Fruit fly (Drosophila melanogaster) whole organism, prepupa: ENCODE data around the gene Sema1a.

Experiments used
- CG16779 ChIP-seq: fragments of 200-800 bp; sonication (Bioruptor generic); optimal IDR thresholded peaks from 3 replicates; lab custom pipeline; 2017; ENCODE audit warnings: missing biosample characterization, mild to moderate bottlenecking, missing genetic modification characterization
- CG31627 ChIP-seq: fragments of 200-800 bp; sonication (Bioruptor generic); optimal IDR thresholded peaks from 3 replicates; lab custom pipeline; 2016; ENCODE audit warnings: missing biosample characterization, missing genetic modification characterization
- Ets21C ChIP-seq: fragments of 200-800 bp; sonication (Bioruptor generic); optimal IDR thresholded peaks from 3 replicates; lab custom pipeline; 2016; ENCODE audit warnings: missing biosample characterization, missing genetic modification characterization

DNA sequence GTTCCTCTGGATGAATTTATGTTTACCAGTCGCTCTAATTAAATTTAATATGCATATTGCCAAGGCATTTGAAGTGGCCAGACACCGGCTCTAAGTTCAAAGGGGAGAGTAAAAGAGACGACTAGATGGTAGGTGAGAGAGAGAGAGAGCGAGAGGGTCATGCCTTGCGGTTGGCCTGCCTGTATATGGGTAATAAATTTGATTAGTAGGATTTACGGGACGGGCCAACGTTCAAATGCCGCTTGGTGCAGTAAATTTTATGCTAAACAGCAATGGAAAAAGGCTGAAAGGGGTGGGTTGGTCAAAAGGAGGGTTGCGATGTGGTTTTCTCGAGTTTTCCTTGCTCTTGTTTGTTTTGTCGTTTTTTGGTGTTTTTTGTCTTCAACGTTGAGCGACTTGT is 46.0 kb downstream of the Sema1a start:
- TF ChIP-seq CG16779 (tag; lab: Kevin White, UChicago) (no peak), CG31627 (GFP tag; lab: Kevin White, UChicago) (no peak), Ets21C (GFP tag; lab: Kevin White, UChicago) (no peak)
